Worm (Caenorhabditis elegans): ENCODE data around the gene ztf-1.
A peak's percentile ranks its signal among the peaks of the same experiment; 100 is the strongest.

The ztf-1 gene

ce11 chrIII:8815699-8816098, 23.5 kb upstream of the ztf-1 start (continued):
- TF ChIP-seq dsc-1 (tag; optimal IDR thresholded peaks at IDR 0.05) = peak; percentile 42
- TF ChIP-seq nhr-20 (tag; optimal IDR thresholded peaks at IDR 0.05) = peak; percentile 15

- no peak for TF ChIP-seq pax-3 (tag; optimal IDR thresholded peaks at IDR 0.05)
- TF ChIP-seq unc-30 (tag; optimal IDR thresholded peaks at IDR 0.05) = no peak
- peak; percentile 53 for TF ChIP-seq lin-14 (GFP tag; optimal IDR thresholded peaks at IDR 0.05)
- peak; percentile 36 for TF ChIP-seq fkh-10 (GFP tag; optimal IDR thresholded peaks at IDR 0.05)
Observed at ce11 chrIII:8811111-8811510, 19.0 kb upstream of the ztf-1 start.

ce11 chrIII:8809245-8809971, 17.3 kb upstream of the ztf-1 start, which contains the start of gene prx-19:
Gene prx-19, minus strand, starts transcription at chrIII:8809295.
- TF ChIP-seq nhr-47 (tag; optimal IDR thresholded peaks at IDR 0.05) (peak; percentile 54), C16A3.4 (tag; optimal IDR thresholded peaks at IDR 0.05) (peak; percentile 60), aha-1 (tag; optimal IDR thresholded peaks at IDR 0.05) (no peak), C34B4.2 (tag; optimal IDR thresholded peaks at IDR 0.05) (no peak), irx-1 (tag; optimal IDR thresholded peaks at IDR 0.05) (no peak), lin-13 (GFP tag; optimal IDR thresholded peaks at IDR 0.05) (no peak), vab-15 (tag; optimal IDR thresholded peaks at IDR 0.05) (no peak), pqm-1 (tag; optimal IDR thresholded peaks at IDR 0.05) (no peak), lsy-2 (tag; optimal IDR thresholded peaks at IDR 0.05) (peak; percentile 47 to 79), unc-62 (GFP tag; optimal IDR thresholded peaks at IDR 0.05) (no peak), C04F5.9 (tag; optimal IDR thresholded peaks at IDR 0.05) (no peak), ets-5 (GFP tag; IDR thresholded peaks at IDR 0.05) (no peak), efl-3 (GFP tag; optimal IDR thresholded peaks at IDR 0.05) (no peak), fkh-4 (tag; optimal IDR thresholded peaks at IDR 0.05; ENCODE audit: borderline replicate concordance) (no peak), mef-2 (tag; optimal IDR thresholded peaks at IDR 0.05) (no peak), aly-2 (tag; optimal IDR thresholded peaks at IDR 0.05) (no peak), nhr-90 (tag; optimal IDR thresholded peaks at IDR 0.05; ENCODE audit: poor library complexity) (peak; percentile 47), ceh-90 (tag; optimal IDR thresholded peaks at IDR 0.05) (no peak), alr-1 (tag; optimal IDR thresholded peaks at IDR 0.05; ENCODE audit: borderline replicate concordance) (no peak), ztf-11 (tag; optimal IDR thresholded peaks at IDR 0.05) (no peak), F16B12.6 (tag; optimal IDR thresholded peaks at IDR 0.05) (peak; percentile 44), zip-4 (GFP tag; optimal IDR thresholded peaks at IDR 0.05) (no peak), ceh-82 (tag; optimal IDR thresholded peaks at IDR 0.05) (peak in 2 of 3 experiments; percentile 36 to 67), snu-23 (GFP tag; optimal IDR thresholded peaks at IDR 0.05) (peak; percentile 59), zag-1 (tag; optimal IDR thresholded peaks at IDR 0.05) (no peak), swsn-7 (tag; optimal IDR thresholded peaks at IDR 0.05) (peak; percentile 39), isw-1 (GFP tag; IDR thresholded peaks at IDR 0.05) (0 out of 2 replicates have a peak, but pooled peaks have one; percentile 8), ceh-88 (GFP tag; IDR thresholded peaks at IDR 0.05) (no peak), ceh-8 (GFP tag; optimal IDR thresholded peaks at IDR 0.05) (no peak), nhr-237 (tag; optimal IDR thresholded peaks at IDR 0.05) (no peak), ces-1 (GFP tag; optimal IDR thresholded peaks at IDR 0.05) (no peak), lin-14 (GFP tag; optimal IDR thresholded peaks at IDR 0.05) (peak; percentile 32), mab-9 (GFP tag; IDR thresholded peaks at IDR 0.05) (no peak), sox-4 (tag; optimal IDR thresholded peaks at IDR 0.05) (no peak), fkh-10 (GFP tag; optimal IDR thresholded peaks at IDR 0.05) (no peak), sup-37 (GFP tag; optimal IDR thresholded peaks at IDR 0.05) (no peak), rnt-1 (tag; optimal IDR thresholded peaks at IDR 0.05) (peak; percentile 57), mep-1 (tag; optimal IDR thresholded peaks at IDR 0.05) (peak; percentile 66), dsc-1 (tag; optimal IDR thresholded peaks at IDR 0.05) (peak; percentile 45), nhr-20 (tag; optimal IDR thresholded peaks at IDR 0.05) (peak; percentile 68), nhr-12 (tag; optimal IDR thresholded peaks at IDR 0.05) (no peak), sptf-1 (tag; optimal IDR thresholded peaks at IDR 0.05) (no peak), lin-35 (GFP tag; optimal IDR thresholded peaks at IDR 0.05) (peak; percentile 94 to 98), fkh-8 (tag; optimal IDR thresholded peaks at IDR 0.05) (no peak), pax-3 (tag; optimal IDR thresholded peaks at IDR 0.05) (no peak), hpl-2 (GFP tag; optimal IDR thresholded peaks at IDR 0.05) (no peak)
